Fruit fly (Drosophila melanogaster) whole organism, wandering third instar larva: ENCODE results near the gene CG18662.
A peak's percentile ranks its signal among the peaks of the same experiment; 100 is the strongest.

Experiments
- Abd-B ChIP-seq: fragments of >200 bp; optimal IDR thresholded peaks from 2 replicates; lab custom pipeline; 2017; ENCODE audit warnings: missing biosample characterization, missing genetic modification characterization
- CG32264 ChIP-seq: fragments of 200-800 bp; sonication (Bioruptor generic); optimal IDR thresholded peaks from 2 replicates; lab custom pipeline; 2016; ENCODE audit warnings: missing biosample characterization, missing genetic modification characterization
- CG9705 ChIP-seq: fragments of 200-800 bp; sonication (Bioruptor generic); optimal IDR thresholded peaks from 2 replicates; lab custom pipeline; 2018; ENCODE audit warnings: missing biosample characterization, mild to moderate bottlenecking, missing genetic modification characterization
- CrebA ChIP-seq: fragments of 200-800 bp; sonication (Bioruptor generic); optimal IDR thresholded peaks from 2 replicates; lab custom pipeline; 2016; ENCODE audit warnings: missing biosample characterization, mild to moderate bottlenecking, missing genetic modification characterization, borderline replicate concordance
- Dfd ChIP-seq: fragments of >200 bp; optimal IDR thresholded peaks from 2 replicates; lab custom pipeline; 2017; ENCODE audit warnings: missing biosample characterization, missing genetic modification characterization
- Dif ChIP-seq: fragments of 200-275, 200-300 bp; sonication (Bioruptor generic); optimal IDR thresholded peaks from 2 replicates; lab custom pipeline; 2018; ENCODE audit warnings: missing biosample characterization, missing genetic modification characterization; ENCODE audit not compliant: partially characterized antibody
- GATAd ChIP-seq: sonication (Bioruptor generic); optimal IDR thresholded peaks from 2 replicates; lab custom pipeline; 2016; ENCODE audit warnings: missing biosample characterization, missing genetic modification characterization
- HLH106 ChIP-seq: fragments of 200-800 bp; optimal IDR thresholded peaks from 3 replicates; lab custom pipeline; 2019; ENCODE audit warnings: missing biosample characterization, mild to moderate bottlenecking, missing genetic modification characterization, moderate library complexity
- Hnf4 ChIP-seq: fragments of 200-800 bp; sonication (Bioruptor generic); optimal IDR thresholded peaks from 2 replicates; lab custom pipeline; 2016; ENCODE audit warnings: missing biosample characterization, mild to moderate bottlenecking, missing genetic modification characterization
- Hr78 ChIP-seq: fragments of >200 bp; optimal IDR thresholded peaks from 2 replicates; lab custom pipeline; 2017; ENCODE audit warnings: missing biosample characterization, missing genetic modification characterization
- Hr83 ChIP-seq: fragments of 200-300 bp; sonication (Bioruptor generic); optimal IDR thresholded peaks from 2 replicates; lab custom pipeline; 2016; ENCODE audit warnings: missing biosample characterization, mild to moderate bottlenecking, missing genetic modification characterization, moderate library complexity; ENCODE audit not compliant: poor library complexity, severe bottlenecking
- Jra ChIP-seq: sonication (Bioruptor generic); optimal IDR thresholded peaks from 2 replicates; lab custom pipeline; 2016; ENCODE audit warnings: missing biosample characterization, missing genetic modification characterization
- Mio ChIP-seq: sonication (Bioruptor generic); optimal IDR thresholded peaks from 2 replicates; lab custom pipeline; 2016; ENCODE audit warnings: missing biosample characterization, missing genetic modification characterization
- Myc ChIP-seq: fragments of >200 bp; optimal IDR thresholded peaks from 2 replicates; lab custom pipeline; 2017
- N ChIP-seq: fragments of >200 bp; optimal IDR thresholded peaks from 2 replicates; lab custom pipeline; 2018; ENCODE audit warnings: missing biosample characterization, missing external identifiers, missing genetic modification characterization
- OdsH ChIP-seq: fragments of 200-800 bp; sonication (Bioruptor generic); optimal IDR thresholded peaks from 2 replicates; lab custom pipeline; 2016; ENCODE audit warnings: missing biosample characterization, mild to moderate bottlenecking, missing genetic modification characterization
- Rel ChIP-seq, 2 experiments: fragments of 200-800 bp; sonication (Bioruptor generic) in 1 of 2; optimal IDR thresholded peaks; 2 replicates in 1 of 2; 3 replicates in 1 of 2; lab custom pipeline; 2016 to 2019; ENCODE audit warnings: mild to moderate bottlenecking in 2 of 2, missing biosample characterization in 2 of 2, missing genetic modification characterization in 2 of 2, moderate library complexity in 1 of 2
- Sp1 ChIP-seq: fragments of 200-800 bp; sonication (Bioruptor generic); optimal IDR thresholded peaks from 3 replicates; lab custom pipeline; 2019; ENCODE audit warnings: missing biosample characterization, mild to moderate bottlenecking, missing genetic modification characterization, moderate library complexity
- Vsx2 ChIP-seq: fragments of 200-300, 225-300 bp; sonication (Bioruptor generic); optimal IDR thresholded peaks from 2 replicates; lab custom pipeline; 2018; ENCODE audit warnings: missing biosample characterization, missing genetic modification characterization; ENCODE audit not compliant: partially characterized antibody
- br ChIP-seq: fragments of 200-800 bp; sonication (Bioruptor generic); optimal IDR thresholded peaks from 2 replicates; lab custom pipeline; 2016; ENCODE audit warnings: missing biosample characterization, missing genetic modification characterization
- brk ChIP-seq: fragments of 200-800 bp; sonication (Bioruptor generic); optimal IDR thresholded peaks from 2 replicates; lab custom pipeline; 2016; ENCODE audit warnings: missing biosample characterization, mild to moderate bottlenecking, missing genetic modification characterization
- dl ChIP-seq, 2 experiments: fragments of 175-275, 200-275 bp in 1 of 2; fragments of 200-275 bp in 1 of 2; sonication (Bioruptor generic); optimal IDR thresholded peaks; lab custom pipeline; 2018; ENCODE audit warnings: mild to moderate bottlenecking in 2 of 2, missing biosample characterization in 2 of 2, missing genetic modification characterization in 2 of 2, moderate library complexity in 2 of 2; ENCODE audit not compliant: partially characterized antibody in 2 of 2, insufficient read depth in 1 of 2
- dmrt93B ChIP-seq: fragments of 200-800 bp; sonication (Bioruptor generic); optimal IDR thresholded peaks from 2 replicates; lab custom pipeline; 2018; ENCODE audit warnings: missing biosample characterization, mild to moderate bottlenecking, missing genetic modification characterization
- dsf ChIP-seq: sonication (Bioruptor generic); optimal IDR thresholded peaks from 2 replicates; lab custom pipeline; 2016; ENCODE audit warnings: missing biosample characterization, missing genetic modification characterization, borderline replicate concordance
- ey ChIP-seq: fragments of 200-800 bp; sonication (Bioruptor generic); optimal IDR thresholded peaks from 2 replicates; lab custom pipeline; 2016; ENCODE audit warnings: missing biosample characterization, missing genetic modification characterization
- foxo ChIP-seq, 2 experiments: fragments of 200-800 bp; sonication (Bioruptor generic); optimal IDR thresholded peaks; 2 replicates in 1 of 2; 3 replicates in 1 of 2; lab custom pipeline; 2016 to 2017; ENCODE audit warnings: missing biosample characterization in 2 of 2, missing genetic modification characterization in 2 of 2
- fru ChIP-seq: fragments of 200-800 bp; sonication (Bioruptor generic); optimal IDR thresholded peaks from 3 replicates; lab custom pipeline; 2016; ENCODE audit warnings: missing biosample characterization, mild to moderate bottlenecking, missing genetic modification characterization
- h ChIP-seq: fragments of 200-800 bp; sonication (Bioruptor generic); optimal IDR thresholded peaks from 3 replicates; lab custom pipeline; 2016; ENCODE audit warnings: missing biosample characterization, mild to moderate bottlenecking, missing genetic modification characterization
- jim ChIP-seq: fragments of 175-275, 200-325 bp; sonication (Bioruptor generic); optimal IDR thresholded peaks from 2 replicates; lab custom pipeline; 2016; ENCODE audit warnings: missing biosample characterization, mild to moderate bottlenecking, missing genetic modification characterization
- lola ChIP-seq: fragments of >200 bp; optimal IDR thresholded peaks from 2 replicates; lab custom pipeline; 2017; ENCODE audit warnings: missing biosample characterization, missing genetic modification characterization
- pan ChIP-seq: fragments of >200 bp; optimal IDR thresholded peaks from 2 replicates; lab custom pipeline; 2017
- psq ChIP-seq: fragments of 200-800 bp; sonication (Bioruptor generic); optimal IDR thresholded peaks from 3 replicates; lab custom pipeline; 2017; ENCODE audit warnings: missing biosample characterization, mild to moderate bottlenecking, missing genetic modification characterization, moderate library complexity
- rgr ChIP-seq: fragments of 200-800 bp; sonication (Bioruptor generic); optimal IDR thresholded peaks from 3 replicates; lab custom pipeline; 2016; ENCODE audit warnings: missing biosample characterization, mild to moderate bottlenecking, missing genetic modification characterization
- sage ChIP-seq: fragments of 200-800 bp; sonication (Bioruptor generic); optimal IDR thresholded peaks from 2 replicates; lab custom pipeline; 2016; ENCODE audit warnings: missing biosample characterization, mild to moderate bottlenecking, missing genetic modification characterization
- sv ChIP-seq: fragments of 200-800 bp; sonication (Bioruptor generic); optimal IDR thresholded peaks from 3 replicates; lab custom pipeline; 2016; ENCODE audit warnings: missing biosample characterization, missing genetic modification characterization
- tai ChIP-seq: sonication (Bioruptor generic); optimal IDR thresholded peaks from 2 replicates; lab custom pipeline; 2016; ENCODE audit warnings: missing biosample characterization, missing genetic modification characterization
- usp ChIP-seq: fragments of >200 bp; optimal IDR thresholded peaks from 2 replicates; lab custom pipeline; 2017; ENCODE audit warnings: missing biosample characterization, missing genetic modification characterization
- woc ChIP-seq: sonication (Bioruptor generic); optimal IDR thresholded peaks from 2 replicates; lab custom pipeline; 2016; ENCODE audit warnings: missing biosample characterization, mild to moderate bottlenecking, missing genetic modification characterization

Gene CG18662

DNA sequence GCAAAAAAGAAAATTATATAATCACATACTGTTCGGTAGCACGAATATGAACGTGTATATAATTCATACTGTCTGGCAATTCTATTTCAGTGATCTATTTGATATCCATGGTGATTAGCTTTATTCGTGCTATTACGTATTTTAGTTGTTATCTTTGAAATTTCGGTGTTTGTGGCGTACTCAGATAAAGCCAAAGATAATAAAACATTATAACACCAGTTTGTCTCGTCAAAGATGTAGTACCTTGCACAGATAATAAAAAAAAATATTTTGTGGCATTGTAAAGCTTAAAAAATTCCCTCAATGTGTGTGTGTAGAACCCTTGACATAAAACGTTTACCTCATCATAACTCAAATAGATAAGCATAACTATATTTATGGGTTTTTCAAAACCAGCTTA, 32.5 kb upstream of the CG18662 start:
- TF ChIP-seq OdsH (GFP tag; lab: Kevin White, UChicago) (no peak), Dif (GFP tag; lab: Kevin White, UChicago) (no peak), Mio (GFP tag; lab: Kevin White, UChicago) (no peak), Sp1 (no peak), rgr (GFP tag; lab: Kevin White, UChicago) (no peak), CrebA (GFP tag; lab: Kevin White, UChicago) (no peak), HLH106 (tag; lab: Kevin White, UChicago) (no peak), Vsx2 (GFP tag; lab: Kevin White, UChicago) (no peak), GATAd (GFP tag; lab: Kevin White, UChicago) (no peak), h (GFP tag; lab: Kevin White, UChicago) (no peak), Jra (no peak), foxo (GFP tag; optimal IDR thresholded peaks at IDR 0.05; lab: Kevin White, UChicago) (no peak), Abd-B (GFP tag; lab: Kevin White, UChicago) (no peak)

DNA sequence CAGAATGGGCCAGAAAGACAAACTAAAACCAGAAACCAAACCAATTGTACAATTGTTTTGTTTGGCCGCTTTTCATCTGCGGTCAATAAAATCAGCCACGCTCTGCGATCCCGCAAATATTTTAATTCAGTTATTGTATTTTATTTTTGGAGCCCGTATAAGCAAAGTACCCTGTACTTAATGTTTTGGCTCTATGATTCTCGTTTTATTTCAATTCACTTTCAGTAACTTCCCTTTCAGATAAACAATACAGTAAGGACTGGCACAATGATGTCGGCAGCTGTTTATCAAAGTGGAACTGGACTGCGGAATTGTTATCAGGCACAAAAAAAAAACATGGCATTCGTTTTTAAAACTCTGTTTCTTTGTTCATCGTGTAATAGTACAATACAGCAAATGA, 31.8 kb upstream of the CG18662 start:
- no peak for TF ChIP-seq HLH106 (tag; lab: Kevin White, UChicago)
- TF ChIP-seq CrebA (GFP tag; lab: Kevin White, UChicago): no peak
- no peak for TF ChIP-seq dl (GFP tag; optimal IDR thresholded peaks at IDR 0.05; lab: Kevin White, UChicago; ENCODE audit: insufficient read depth in 1 of 2, partially characterized antibody in 2 of 2)
- TF ChIP-seq woc (GFP tag; lab: Kevin White, UChicago): no peak
- no peak for TF ChIP-seq Jra

dm6 chr2L:8949919-8950722, 30.3 kb upstream of the CG18662 start:
- TF ChIP-seq CG32264 (GFP tag; lab: Kevin White, UChicago) (no peak), br (GFP tag; lab: Kevin White, UChicago) (peak; percentile 67), sage (GFP tag; lab: Kevin White, UChicago) (no peak), usp (no peak), Hr83 (peak; percentile 30), CG9705 (GFP tag; lab: Kevin White, UChicago) (no peak), psq (GFP tag; lab: Kevin White, UChicago) (peak; percentile 80), pan (no peak), Mio (GFP tag; lab: Kevin White, UChicago) (no peak), dl (GFP tag; optimal IDR thresholded peaks at IDR 0.05; lab: Kevin White, UChicago; ENCODE audit: insufficient read depth in 1 of 2, partially characterized antibody in 2 of 2) (peak; percentile 34 to 71), jim (GFP tag; lab: Kevin White, UChicago) (no peak), Hr78 (GFP tag; lab: Kevin White, UChicago) (no peak), fru (GFP tag; lab: Kevin White, UChicago) (peak; percentile 95), lola (no peak), GATAd (GFP tag; lab: Kevin White, UChicago) (no peak), sv (GFP tag; lab: Kevin White, UChicago) (no peak), rgr (GFP tag; lab: Kevin White, UChicago) (peak; percentile 53), Dfd (GFP tag; lab: Kevin White, UChicago) (no peak), Abd-B (GFP tag; lab: Kevin White, UChicago) (no peak), Myc (lab: Kevin White, UChicago) (no peak), woc (GFP tag; lab: Kevin White, UChicago) (peak; percentile 74), CrebA (GFP tag; lab: Kevin White, UChicago) (no peak), Hnf4 (peak; percentile 37), Dif (GFP tag; lab: Kevin White, UChicago) (peak; percentile 59), HLH106 (tag; lab: Kevin White, UChicago) (peak; percentile 57), Sp1 (peak; percentile 63), tai (GFP tag; lab: Kevin White, UChicago) (peak; percentile 25), Jra (no peak), foxo (GFP tag; optimal IDR thresholded peaks at IDR 0.05; lab: Kevin White, UChicago) (peak in 1 of 2 experiments; percentile 71), N (GFP tag; lab: Kevin White, UChicago) (no peak), dmrt93B (GFP tag; lab: Kevin White, UChicago) (peak; percentile 48), brk (GFP tag; lab: Kevin White, UChicago) (peak; percentile 12), OdsH (GFP tag; lab: Kevin White, UChicago) (peak; percentile 56), Rel (GFP tag; optimal IDR thresholded peaks at IDR 0.05; lab: Kevin White, UChicago) (no peak), Rel (tag; optimal IDR thresholded peaks at IDR 0.05; lab: Kevin White, UChicago) (peak; percentile 14), h (GFP tag; lab: Kevin White, UChicago) (peak; percentile 58), Vsx2 (GFP tag; lab: Kevin White, UChicago) (peak; percentile 89), dsf (GFP tag; lab: Kevin White, UChicago) (no peak), ey (GFP tag; lab: Kevin White, UChicago) (peak; percentile 66)
